Worm (Caenorhabditis elegans) whole organism, L3 larva: ENCODE data around the gene cee-1.

Experiments
- R02D3.7 ChIP-seq: fragments of 150-350 bp; optimal IDR thresholded peaks from 2 replicates; lab custom pipeline; 2014; ENCODE audit warnings: missing biosample characterization, missing genetic modification characterization
- ZK546.5 ChIP-seq: sonication (generic microtip); optimal IDR thresholded peaks from 2 replicates; lab custom pipeline; 2017; ENCODE audit warnings: missing biosample characterization, missing genetic modification characterization
- aly-2 ChIP-seq: fragments of 150-350 bp; optimal IDR thresholded peaks from 2 replicates; lab custom pipeline; 2014; ENCODE audit warnings: missing biosample characterization, missing genetic modification characterization
- ama-1 ChIP-seq: fragments of 150-350 bp; optimal IDR thresholded peaks from 2 replicates; lab custom pipeline; 2018
- ceh-82 ChIP-seq: fragments of 150-350 bp; optimal IDR thresholded peaks from 2 replicates; lab custom pipeline; 2014; ENCODE audit warnings: missing biosample characterization, missing genetic modification characterization
- ceh-9 ChIP-seq: sonication (generic microtip); optimal IDR thresholded peaks from 2 replicates; lab custom pipeline; 2018; ENCODE audit warnings: missing biosample characterization, missing genetic modification characterization
- daf-12 ChIP-seq: fragments of 150-350 bp; optimal IDR thresholded peaks from 2 replicates; lab custom pipeline; 2014; ENCODE audit warnings: missing biosample characterization, missing genetic modification reagents, missing genetic modification characterization
- egl-27 ChIP-seq: sonication (generic microtip); optimal IDR thresholded peaks from 4 replicates; lab custom pipeline; 2017; ENCODE audit warnings: missing biosample characterization, missing genetic modification reagents, missing genetic modification characterization
- egl-5 ChIP-seq: fragments of 150-350 bp; optimal IDR thresholded peaks from 2 replicates; lab custom pipeline; 2017; ENCODE audit warnings: missing biosample characterization, missing genetic modification reagents, missing genetic modification characterization, inconsistent platforms
- elt-3 ChIP-seq, 3 experiments: fragments of 150-350 bp in 1 of 3; sonication (generic microtip) in 2 of 3; optimal IDR thresholded peaks; 2 replicates in 2 of 3; 4 replicates in 1 of 3; lab custom pipeline; 2014 to 2017; ENCODE audit warnings: missing biosample characterization in 3 of 3, missing genetic modification characterization in 3 of 3
- eor-1 ChIP-seq, 2 experiments: fragments of 150-350 bp; optimal IDR thresholded peaks; 2 replicates each; lab custom pipeline; 2014 to 2018; ENCODE audit warnings: missing biosample characterization in 2 of 2, missing genetic modification characterization in 2 of 2
- fkh-10 ChIP-seq: sonication (generic microtip); optimal IDR thresholded peaks from 2 replicates; lab custom pipeline; 2017; ENCODE audit warnings: missing biosample characterization, missing genetic modification reagents, missing genetic modification characterization
- fos-1 ChIP-seq: fragments of 150-350 bp; optimal IDR thresholded peaks from 2 replicates; lab custom pipeline; 2014; ENCODE audit warnings: missing biosample characterization, missing genetic modification characterization
- hmg-11 ChIP-seq: sonication (generic microtip); optimal IDR thresholded peaks from 2 replicates; lab custom pipeline; 2016; ENCODE audit warnings: missing genetic modification characterization, missing compliant biosample characterization
- jun-1 ChIP-seq: fragments of 150-350 bp; optimal IDR thresholded peaks from 2 replicates; lab custom pipeline; 2014; ENCODE audit warnings: missing biosample characterization, missing genetic modification reagents, missing genetic modification characterization
- lin-15B ChIP-seq: fragments of 150-350 bp; optimal IDR thresholded peaks from 2 replicates; lab custom pipeline; 2014; ENCODE audit warnings: missing biosample characterization, missing genetic modification characterization
- lin-39 ChIP-seq: fragments of 150-350 bp; optimal IDR thresholded peaks from 2 replicates; lab custom pipeline; 2018; ENCODE audit warnings: missing biosample characterization, missing genetic modification reagents, missing genetic modification characterization
- mdl-1 ChIP-seq: fragments of 150-350 bp; optimal IDR thresholded peaks from 2 replicates; lab custom pipeline; 2014; ENCODE audit warnings: missing biosample characterization, missing genetic modification characterization
- mml-1 ChIP-seq: fragments of 150-350 bp; sonication (generic microtip); optimal IDR thresholded peaks from 3 replicates; lab custom pipeline; 2014; ENCODE audit warnings: missing biosample characterization, missing genetic modification characterization
- nfya-1 ChIP-seq: sonication (generic microtip); optimal IDR thresholded peaks from 2 replicates; lab custom pipeline; 2017; ENCODE audit warnings: missing genetic modification characterization, mild to moderate bottlenecking, missing compliant biosample characterization, antibody characterized with exemption, moderate library complexity; ENCODE audit not compliant: insufficient read depth
- nhr-11 ChIP-seq: fragments of 150-350 bp; optimal IDR thresholded peaks from 2 replicates; lab custom pipeline; 2014; ENCODE audit warnings: missing biosample characterization, missing genetic modification characterization
- nhr-12 ChIP-seq: fragments of 150-350 bp; optimal IDR thresholded peaks from 2 replicates; lab custom pipeline; 2014; ENCODE audit warnings: missing biosample characterization, missing genetic modification characterization
- nhr-23 ChIP-seq: fragments of 150-350 bp; optimal IDR thresholded peaks from 2 replicates; lab custom pipeline; 2014; ENCODE audit warnings: missing biosample characterization, missing genetic modification reagents, missing genetic modification characterization
- nhr-237 ChIP-seq: fragments of 150-350 bp; optimal IDR thresholded peaks from 2 replicates; lab custom pipeline; 2014; ENCODE audit warnings: missing biosample characterization, missing genetic modification characterization
- nhr-25 ChIP-seq: sonication (generic microtip); optimal IDR thresholded peaks from 2 replicates; lab custom pipeline; 2017; ENCODE audit warnings: missing biosample characterization, missing genetic modification characterization
- nhr-28 ChIP-seq: fragments of 150-350 bp; optimal IDR thresholded peaks from 2 replicates; lab custom pipeline; 2014; ENCODE audit warnings: missing biosample characterization, missing genetic modification characterization
- nhr-43 ChIP-seq: sonication (generic microtip); optimal IDR thresholded peaks from 2 replicates; lab custom pipeline; 2016; ENCODE audit warnings: mild to moderate bottlenecking, missing genetic modification characterization, missing compliant biosample characterization; ENCODE audit not compliant: poor library complexity, severe bottlenecking
- nhr-67 ChIP-seq: fragments of 150-350 bp; optimal IDR thresholded peaks from 2 replicates; lab custom pipeline; 2014; ENCODE audit warnings: missing biosample characterization, missing genetic modification characterization
- nhr-76 ChIP-seq: fragments of 150-350 bp; sonication (generic microtip); optimal IDR thresholded peaks from 5 replicates; lab custom pipeline; 2014; ENCODE audit warnings: missing biosample characterization, missing genetic modification characterization
- nhr-77 ChIP-seq: fragments of 150-350 bp; optimal IDR thresholded peaks from 2 replicates; lab custom pipeline; 2014; ENCODE audit warnings: missing biosample characterization, missing genetic modification characterization
- pha-4 ChIP-seq: fragments of 150-350 bp; optimal IDR thresholded peaks from 2 replicates; lab custom pipeline; 2014; ENCODE audit warnings: missing biosample characterization, missing genetic modification reagents, missing genetic modification characterization
- pqm-1 ChIP-seq: fragments of 150-350 bp; optimal IDR thresholded peaks from 2 replicates; lab custom pipeline; 2017; ENCODE audit warnings: missing biosample characterization, missing genetic modification characterization, inconsistent platforms
- sea-2 ChIP-seq: fragments of 150-350 bp; sonication (generic microtip); optimal IDR thresholded peaks from 4 replicates; lab custom pipeline; 2014; ENCODE audit warnings: missing biosample characterization, missing genetic modification reagents, missing genetic modification characterization
- skn-1 ChIP-seq: fragments of 150-350 bp; optimal IDR thresholded peaks from 2 replicates; lab custom pipeline; 2014; ENCODE audit warnings: missing biosample characterization, missing genetic modification characterization
- snpc-4 ChIP-seq: fragments of 150-350 bp; optimal IDR thresholded peaks from 2 replicates; lab custom pipeline; 2014; ENCODE audit warnings: missing biosample characterization, missing genetic modification characterization
- tbx-2 ChIP-seq: sonication (generic microtip); optimal IDR thresholded peaks from 2 replicates; lab custom pipeline; 2016; ENCODE audit warnings: mild to moderate bottlenecking, missing genetic modification characterization, missing compliant biosample characterization
- unc-39 ChIP-seq: sonication (generic microtip); optimal IDR thresholded peaks from 4 replicates; lab custom pipeline; 2017; ENCODE audit warnings: missing biosample characterization, missing genetic modification characterization
- unc-62 ChIP-seq: fragments of 150-350 bp; sonication (generic microtip); optimal IDR thresholded peaks from 4 replicates; lab custom pipeline; 2014; ENCODE audit warnings: missing biosample characterization, missing genetic modification reagents, missing genetic modification characterization
- ztf-11 ChIP-seq: fragments of 150-350 bp; optimal IDR thresholded peaks from 2 replicates; lab custom pipeline; 2014; ENCODE audit warnings: missing biosample characterization, missing genetic modification characterization
- ztf-4 ChIP-seq: fragments of 150-350 bp; optimal IDR thresholded peaks from 2 replicates; lab custom pipeline; 2014; ENCODE audit warnings: missing biosample characterization, missing genetic modification characterization

cee-1 gene

DNA sequence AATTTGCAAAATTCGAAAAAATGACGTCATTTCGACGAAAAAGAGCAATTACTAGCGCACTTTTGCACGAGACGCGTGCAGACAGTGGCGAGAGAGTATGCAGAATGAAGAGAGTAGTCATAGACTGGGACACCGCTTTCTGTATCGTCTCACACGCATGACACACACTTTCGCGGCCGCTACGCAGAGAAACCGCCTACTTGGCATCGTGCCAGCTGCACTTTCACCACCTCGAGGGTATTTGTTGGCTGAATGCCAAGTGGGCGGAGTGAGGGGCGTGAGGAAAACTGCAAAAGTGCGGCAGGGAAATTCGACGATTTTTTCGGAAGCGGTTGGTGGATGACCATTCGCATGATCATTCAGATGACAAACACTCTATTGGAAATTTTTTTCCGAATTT is 12.8 kb upstream of the cee-1 start (continued):
- peak; percentile 99 for TF ChIP-seq lin-39
- no peak for TF ChIP-seq ceh-9 (tag; lab: Kevin White, UChicago)
- no peak for TF ChIP-seq nhr-67 (tag; lab: Kevin White, UChicago)
- peak; percentile 93 for TF ChIP-seq nhr-77 (tag; lab: Kevin White, UChicago)
- TF ChIP-seq daf-12: peak; percentile 90
- TF ChIP-seq fos-1 (tag; lab: Kevin White, UChicago): peak; percentile 97
- TF ChIP-seq snpc-4 (tag; lab: Kevin White, UChicago): peak; percentile 92
- TF ChIP-seq tbx-2: peak; percentile 97
- TF ChIP-seq egl-27: peak; percentile 95
- peak; percentile 82 for TF ChIP-seq ama-1
- TF ChIP-seq nhr-23 (tag; lab: Kevin White, UChicago): peak; percentile 100
- TF ChIP-seq ztf-11 (tag; lab: Kevin White, UChicago): peak; percentile 4
- TF ChIP-seq mml-1 (tag; lab: Kevin White, UChicago): peak; percentile 57
- TF ChIP-seq R02D3.7 (tag; lab: Kevin White, UChicago): peak; percentile 92
- TF ChIP-seq nhr-25 (tag; lab: Kevin White, UChicago): peak; percentile 100
- TF ChIP-seq fkh-10: peak; percentile 99
- peak; percentile 97 for TF ChIP-seq mdl-1
- peak; percentile 88 for TF ChIP-seq ztf-4
- TF ChIP-seq skn-1 (tag; lab: Kevin White, UChicago): peak; percentile 91
- peak; percentile 33 for TF ChIP-seq unc-39 (tag; lab: Kevin White, UChicago)
- TF ChIP-seq sea-2: peak; percentile 87
- TF ChIP-seq jun-1 (tag; lab: Kevin White, UChicago): peak; percentile 98

DNA sequence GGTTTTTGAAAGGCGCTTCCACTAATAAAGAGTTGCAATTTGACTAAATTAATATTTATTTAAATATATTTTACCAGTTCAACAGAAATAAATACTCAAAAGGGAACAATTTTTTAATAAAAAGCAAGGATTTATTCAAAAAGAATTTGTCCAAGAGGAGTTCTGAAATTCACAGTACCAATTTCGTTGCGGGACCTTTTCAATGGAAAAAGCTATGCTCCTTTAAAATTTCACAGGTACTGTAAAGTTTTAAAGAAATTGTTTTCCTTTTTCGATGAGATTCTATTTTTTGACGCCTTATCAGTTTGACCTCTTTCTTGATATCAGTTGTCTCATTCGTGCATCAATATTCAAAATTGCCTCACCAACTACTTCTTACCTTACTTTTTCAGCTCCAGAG is 12.2 kb upstream of the cee-1 start, which contains the start of gene tag-340:
tag-340 (plus strand) TSS at position 249 of the 400 bp plus-strand sequence.
- TF ChIP-seq pqm-1 (no peak), ztf-4 (no peak), unc-62 (no peak), nhr-76 (tag; lab: Kevin White, UChicago) (no peak), ztf-11 (tag; lab: Kevin White, UChicago) (no peak), elt-3 (tag; optimal IDR thresholded peaks at IDR 0.05; lab: Kevin White, UChicago) (no peak), eor-1 (tag; optimal IDR thresholded peaks at IDR 0.05; lab: Kevin White, UChicago) (no peak), pha-4 (tag; lab: Kevin White, UChicago) (no peak), jun-1 (tag; lab: Kevin White, UChicago) (no peak), nhr-28 (tag; lab: Kevin White, UChicago) (no peak), ceh-82 (tag; lab: Kevin White, UChicago) (no peak), lin-39 (no peak), egl-5 (tag; lab: Kevin White, UChicago) (no peak), mml-1 (tag; lab: Kevin White, UChicago) (no peak), nhr-237 (tag; lab: Kevin White, UChicago) (no peak), aly-2 (tag; lab: Kevin White, UChicago) (no peak)

ce11 chrIII:4903784-4904183 is 8.7 kb upstream of the cee-1 start, which contains the start of gene kbp-2:
Gene kbp-2, minus strand, starts transcription at chrIII:4903884.
- TF ChIP-seq nhr-76 (tag; lab: Kevin White, UChicago) (no peak), fkh-10 (no peak), nhr-67 (tag; lab: Kevin White, UChicago) (no peak), pqm-1 (no peak), ceh-82 (tag; lab: Kevin White, UChicago) (no peak), ZK546.5 (tag; lab: Kevin White, UChicago) (no peak), fos-1 (tag; lab: Kevin White, UChicago) (no peak), eor-1 (tag; optimal IDR thresholded peaks at IDR 0.05; lab: Kevin White, UChicago) (no peak), R02D3.7 (tag; lab: Kevin White, UChicago) (no peak)

ce11 chrIII:4905405-4905804 is 7.1 kb upstream of the cee-1 start, which contains the start of gene F26F4.8:
Gene F26F4.8, minus strand, starts transcription at chrIII:4905473.
- TF ChIP-seq nhr-43 (tag; lab: Kevin White, UChicago) (no peak), daf-12 (no peak), lin-15B (peak; percentile 42), hmg-11 (tag; lab: Kevin White, UChicago) (no peak), fos-1 (tag; lab: Kevin White, UChicago) (no peak), eor-1 (tag; optimal IDR thresholded peaks at IDR 0.05; lab: Kevin White, UChicago) (no peak), mml-1 (tag; lab: Kevin White, UChicago) (no peak), mdl-1 (no peak), nfya-1 (tag; lab: Kevin White, UChicago) (peak; percentile 52), snpc-4 (tag; lab: Kevin White, UChicago) (no peak), nhr-25 (tag; lab: Kevin White, UChicago) (no peak), nhr-12 (no peak), pha-4 (tag; lab: Kevin White, UChicago) (peak; percentile 14), jun-1 (tag; lab: Kevin White, UChicago) (no peak), nhr-11 (tag; lab: Kevin White, UChicago) (no peak), R02D3.7 (tag; lab: Kevin White, UChicago) (no peak), tbx-2 (no peak), nhr-77 (tag; lab: Kevin White, UChicago) (no peak), unc-62 (no peak), nhr-67 (tag; lab: Kevin White, UChicago) (no peak)
- TF ChIP-seq, all 47 proteins: peak for 3
